Fruit fly (Drosophila melanogaster) whole organism, embryonic: Measurements from ENCODE around the gene Gr33a.

Experiments
- Asciz ChIP-seq: fragments of 200-800 bp; sonication (Bioruptor generic); optimal IDR thresholded peaks from 2 replicates; lab custom pipeline; 2017; ENCODE audit warnings: missing biosample characterization, mild to moderate bottlenecking, missing genetic modification characterization, missing genetic modification reagents
- B-H2 ChIP-seq: fragments of 200-800 bp; sonication (Bioruptor generic); optimal IDR thresholded peaks from 2 replicates; lab custom pipeline; 2018; ENCODE audit warnings: missing biosample characterization, mild to moderate bottlenecking, missing genetic modification characterization
- CG10147 ChIP-seq: fragments of 200-800 bp; sonication (Bioruptor generic); optimal IDR thresholded peaks from 2 replicates; lab custom pipeline; 2019; ENCODE audit warnings: missing biosample characterization, mild to moderate bottlenecking, missing genetic modification characterization, moderate library complexity
- CG11093 ChIP-seq: fragments of 200-800 bp; sonication (Bioruptor generic); IDR thresholded peaks from 3 replicates; pipeline ENCODE4 v1.3.6; 2022; ENCODE audit warnings: missing biosample characterization, missing genetic modification characterization
- CG12744 ChIP-seq: fragments of 200-800 bp; sonication (Bioruptor generic); optimal IDR thresholded peaks from 2 replicates; lab custom pipeline; 2016; ENCODE audit warnings: missing biosample characterization, missing genetic modification characterization
- CG13123 ChIP-seq: fragments of 200-800 bp; sonication (Bioruptor generic); optimal IDR thresholded peaks from 2 replicates; lab custom pipeline; 2016; ENCODE audit warnings: missing biosample characterization, missing genetic modification characterization
- CG13775 ChIP-seq: fragments of 200-800 bp; sonication (Bioruptor generic); optimal IDR thresholded peaks from 3 replicates; lab custom pipeline; 2017; ENCODE audit warnings: missing biosample characterization, mild to moderate bottlenecking, missing genetic modification characterization
- CG15601 ChIP-seq: fragments of 200-800 bp; sonication (Bioruptor generic); optimal IDR thresholded peaks from 3 replicates; lab custom pipeline; 2019; ENCODE audit warnings: missing biosample characterization, mild to moderate bottlenecking, missing genetic modification characterization, moderate library complexity
- CG16779 ChIP-seq: fragments of 200-800 bp; sonication (Bioruptor generic); IDR thresholded peaks from 2 replicates; pipeline ENCODE4 v1.3.6; 2022; ENCODE audit warnings: missing biosample characterization, missing genetic modification characterization
- CG16863 ChIP-seq: fragments of 200-800 bp; sonication (Bioruptor generic); optimal IDR thresholded peaks from 3 replicates; lab custom pipeline; 2016; ENCODE audit warnings: missing biosample characterization, missing genetic modification characterization
- CG17912 ChIP-seq: fragments of 200-800 bp; sonication (Bioruptor generic); optimal IDR thresholded peaks from 2 replicates; lab custom pipeline; 2018; ENCODE audit warnings: missing biosample characterization, mild to moderate bottlenecking, missing genetic modification characterization
- CG31365 ChIP-seq: fragments of 200-800 bp; sonication (Bioruptor generic); optimal IDR thresholded peaks from 2 replicates; lab custom pipeline; 2018; ENCODE audit warnings: missing biosample characterization, mild to moderate bottlenecking, missing genetic modification characterization
- CG33557 ChIP-seq: fragments of 200-800 bp; sonication (Bioruptor generic); optimal IDR thresholded peaks from 2 replicates; lab custom pipeline; 2019; ENCODE audit warnings: missing biosample characterization, mild to moderate bottlenecking, missing genetic modification characterization, moderate library complexity
- CG4617 ChIP-seq: fragments of 200-800 bp; sonication (Bioruptor generic); optimal IDR thresholded peaks from 3 replicates; lab custom pipeline; 2016; ENCODE audit warnings: missing biosample characterization, missing genetic modification characterization, borderline replicate concordance
- CG7987 ChIP-seq: fragments of 200-800 bp; sonication (Bioruptor generic); optimal IDR thresholded peaks from 2 replicates; lab custom pipeline; 2018; ENCODE audit warnings: missing biosample characterization, mild to moderate bottlenecking, missing genetic modification characterization, moderate library complexity
- CG8944 ChIP-seq: fragments of 200-800 bp; sonication (Bioruptor generic); optimal IDR thresholded peaks from 3 replicates; lab custom pipeline; 2016; ENCODE audit warnings: missing biosample characterization, missing genetic modification characterization
- CG9215 ChIP-seq: fragments of 200-800 bp; sonication (Bioruptor generic); IDR thresholded peaks from 2 replicates; pipeline ENCODE4 v1.3.6; 2022; ENCODE audit warnings: missing biosample characterization, missing genetic modification characterization
- ERR ChIP-seq: fragments of 200-800 bp; sonication (Bioruptor generic); optimal IDR thresholded peaks from 2 replicates; lab custom pipeline; 2016; ENCODE audit warnings: missing biosample characterization, missing genetic modification characterization
- H15 ChIP-seq: fragments of 200-800 bp; sonication (Bioruptor generic); IDR thresholded peaks from 3 replicates; pipeline ENCODE4 v1.3.6; 2022; ENCODE audit warnings: missing biosample characterization, missing genetic modification characterization
- HHEX ChIP-seq: fragments of 200-800 bp; sonication (Bioruptor generic); optimal IDR thresholded peaks from 3 replicates; lab custom pipeline; 2017; ENCODE audit warnings: missing biosample characterization, mild to moderate bottlenecking, missing genetic modification characterization, missing genetic modification reagents
- HLH4C ChIP-seq: fragments of 200-800 bp; sonication (Bioruptor generic); IDR thresholded peaks from 3 replicates; pipeline ENCODE4 v1.3.6; 2022; ENCODE audit warnings: missing biosample characterization, missing genetic modification characterization; ENCODE audit not compliant: partially characterized antibody
- Lim3 ChIP-seq: fragments of 200-800 bp; sonication (Bioruptor generic); IDR thresholded peaks from 2 replicates; pipeline ENCODE4 v1.3.6; 2022; ENCODE audit warnings: missing biosample characterization, missing genetic modification characterization
- Lpt ChIP-seq: fragments of >200 bp; optimal IDR thresholded peaks from 2 replicates; lab custom pipeline; 2018; ENCODE audit warnings: missing biosample characterization, missing genetic modification characterization
- NK7.1 ChIP-seq: fragments of 200-800 bp; sonication (Bioruptor generic); optimal IDR thresholded peaks from 3 replicates; lab custom pipeline; 2016; ENCODE audit warnings: missing biosample characterization, missing genetic modification characterization
- Nf-YC ChIP-seq: fragments of 200-800 bp; optimal IDR thresholded peaks from 3 replicates; lab custom pipeline; 2019; ENCODE audit warnings: missing biosample characterization, mild to moderate bottlenecking, missing genetic modification characterization, moderate library complexity
- Scr ChIP-seq: fragments of 200-800 bp; sonication (Bioruptor generic); IDR thresholded peaks from 2 replicates; pipeline ENCODE4 v1.3.6; 2022; ENCODE audit warnings: missing biosample characterization, missing genetic modification characterization; ENCODE audit not compliant: partially characterized antibody
- Sin3A ChIP-seq: fragments of >200 bp; optimal IDR thresholded peaks from 2 replicates; lab custom pipeline; 2018
- Sox102F ChIP-seq: fragments of 200-800 bp; sonication (Bioruptor generic); optimal IDR thresholded peaks from 2 replicates; lab custom pipeline; 2018; ENCODE audit warnings: missing biosample characterization, mild to moderate bottlenecking, missing genetic modification characterization, moderate library complexity
- Usf ChIP-seq: fragments of 200-800 bp; sonication (Bioruptor generic); optimal IDR thresholded peaks from 2 replicates; lab custom pipeline; 2017; ENCODE audit warnings: missing genotype, missing biosample characterization, missing genetic modification characterization
- Xrp1 ChIP-seq: fragments of 200-800 bp; sonication (Bioruptor generic); IDR thresholded peaks from 2 replicates; pipeline ENCODE4 v1.3.6; 2022; ENCODE audit warnings: missing biosample characterization, missing genetic modification characterization
- ash1 ChIP-seq: fragments of 200-800 bp; sonication (Bioruptor generic); optimal IDR thresholded peaks from 2 replicates; lab custom pipeline; 2018; ENCODE audit warnings: missing biosample characterization, mild to moderate bottlenecking, missing genetic modification characterization
- cad ChIP-seq: fragments of >200 bp; optimal IDR thresholded peaks from 2 replicates; lab custom pipeline; 2017; ENCODE audit warnings: missing biosample characterization, missing genetic modification characterization
- chn ChIP-seq: fragments of 200-800 bp; sonication (Bioruptor generic); optimal IDR thresholded peaks from 2 replicates; lab custom pipeline; 2016; ENCODE audit warnings: missing biosample characterization, missing genetic modification characterization
- ewg ChIP-seq: fragments of 200-800 bp; sonication (Bioruptor generic); optimal IDR thresholded peaks from 3 replicates; lab custom pipeline; 2017; ENCODE audit warnings: mild to moderate bottlenecking, missing biosample characterization, missing genetic modification reagents, missing genetic modification characterization
- fd3F ChIP-seq: fragments of 200-800 bp; sonication (Bioruptor generic); optimal IDR thresholded peaks from 2 replicates; lab custom pipeline; 2018; ENCODE audit warnings: missing biosample characterization, mild to moderate bottlenecking, missing genetic modification characterization, moderate library complexity
- fru ChIP-seq: fragments of >200 bp; optimal IDR thresholded peaks from 2 replicates; lab custom pipeline; 2017
- gsb-n ChIP-seq: fragments of 200-800 bp; sonication (Bioruptor generic); optimal IDR thresholded peaks from 3 replicates; lab custom pipeline; 2018; ENCODE audit warnings: missing biosample characterization, mild to moderate bottlenecking, missing genetic modification characterization
- hth ChIP-seq: fragments of >200 bp; optimal IDR thresholded peaks from 2 replicates; lab custom pipeline; 2017; ENCODE audit warnings: inconsistent platforms
- lola ChIP-seq, 3 experiments: fragments of >200 bp in 2 of 3; fragments of 200-800 bp in 1 of 3; sonication (Bioruptor generic) in 1 of 3; optimal IDR thresholded peaks; 2 replicates each; lab custom pipeline; 2017 to 2019; ENCODE audit warnings: missing biosample characterization in 3 of 3, missing genetic modification characterization in 3 of 3, mild to moderate bottlenecking in 1 of 3, moderate library complexity in 1 of 3
- lov ChIP-seq, 2 experiments: fragments of 200-800 bp in 1 of 2; fragments of >200 bp in 1 of 2; sonication (Bioruptor generic) in 1 of 2; IDR thresholded peaks in 1 of 2; optimal IDR thresholded peaks in 1 of 2; 2 replicates in 1 of 2; 3 replicates in 1 of 2; pipeline versions ENCODE4 v1.3.6 to Lab custom; 2017 to 2022; ENCODE audit warnings: missing biosample characterization in 1 of 2, missing genetic modification characterization in 1 of 2
- onecut ChIP-seq: fragments of 200-800 bp; sonication (Bioruptor generic); IDR thresholded peaks from 2 replicates; pipeline ENCODE4 v1.3.6; 2022; ENCODE audit warnings: missing biosample characterization, missing genetic modification characterization
- p53 ChIP-seq: fragments of 200-800 bp; sonication (Bioruptor generic); optimal IDR thresholded peaks from 2 replicates; lab custom pipeline; 2016; ENCODE audit warnings: missing biosample characterization, missing genetic modification characterization
- pfk ChIP-seq: fragments of 200-800 bp; sonication (Bioruptor generic); optimal IDR thresholded peaks from 2 replicates; lab custom pipeline; 2018; ENCODE audit warnings: missing biosample characterization, mild to moderate bottlenecking, missing genetic modification characterization, moderate library complexity
- psq ChIP-seq: fragments of 200-800 bp; sonication (Bioruptor generic); optimal IDR thresholded peaks from 2 replicates; lab custom pipeline; 2017; ENCODE audit warnings: missing biosample characterization, missing genetic modification characterization
- pum ChIP-seq: fragments of 200-800 bp; sonication (Bioruptor generic); optimal IDR thresholded peaks from 2 replicates; lab custom pipeline; 2016; ENCODE audit warnings: missing biosample characterization, missing genetic modification characterization
- scrt ChIP-seq: fragments of 200-800 bp; sonication (Bioruptor generic); optimal IDR thresholded peaks from 2 replicates; lab custom pipeline; 2018; ENCODE audit warnings: missing biosample characterization, mild to moderate bottlenecking, missing genetic modification characterization, moderate library complexity
- sens ChIP-seq: fragments of 200-800 bp; sonication (Bioruptor generic); peaks from one replicate; lab custom pipeline; 2016; ENCODE audit warnings: missing biosample characterization, missing genetic modification characterization
- shn ChIP-seq: fragments of 200-800 bp; sonication (Bioruptor generic); optimal IDR thresholded peaks from 3 replicates; lab custom pipeline; 2016; ENCODE audit warnings: missing biosample characterization, missing genetic modification characterization
- slbo ChIP-seq: fragments of 200-800 bp; sonication (Bioruptor generic); IDR thresholded peaks from 2 replicates; pipeline ENCODE4 v1.3.6; 2022; ENCODE audit warnings: missing biosample characterization, missing genetic modification characterization
- sna ChIP-seq: fragments of 200-800 bp; sonication (Bioruptor generic); IDR thresholded peaks from 2 replicates; pipeline ENCODE4 v1.3.6; 2022; ENCODE audit warnings: missing biosample characterization, missing genetic modification characterization; ENCODE audit not compliant: partially characterized antibody
- yki ChIP-seq: fragments of >200 bp; optimal IDR thresholded peaks from 3 replicates; lab custom pipeline; 2018

Gene Gr33a

DNA sequence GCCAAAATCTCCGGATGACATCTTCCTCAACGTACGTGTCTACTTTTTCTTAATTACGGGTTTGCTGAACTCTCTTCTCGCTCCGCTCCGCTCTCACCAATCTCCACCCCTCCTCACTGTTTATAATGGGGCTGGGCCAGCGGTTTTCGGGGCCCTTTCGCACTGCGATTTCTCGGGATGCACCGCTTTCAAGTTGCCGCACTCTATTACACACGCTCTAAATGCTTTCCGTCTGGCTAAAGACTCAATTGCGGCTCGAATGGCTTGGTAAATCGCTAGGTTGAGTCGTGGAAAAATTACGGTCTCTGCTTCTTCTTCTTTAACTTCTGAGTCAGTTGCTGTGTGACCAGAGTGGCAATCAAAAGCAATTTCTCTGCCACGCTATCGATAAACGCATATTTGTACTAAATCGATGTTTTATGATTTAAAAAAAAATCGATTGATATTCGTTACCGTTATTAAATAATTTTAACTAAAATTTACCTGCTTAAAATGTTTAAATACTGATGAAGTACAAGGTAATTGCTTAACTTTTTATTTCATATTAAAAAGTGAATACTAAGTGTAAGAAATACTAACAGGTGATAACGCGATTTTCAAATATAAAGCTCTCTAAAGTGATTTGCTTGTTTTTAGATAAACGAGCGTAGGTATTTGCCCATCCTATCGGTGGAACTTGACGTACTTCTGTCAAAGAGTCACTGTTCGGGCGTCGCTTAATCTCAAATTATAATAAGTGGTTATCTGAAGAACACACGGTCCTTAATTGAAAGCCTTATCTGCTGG lies 28.8 kb upstream of the Gr33a start, which contains the start of the genes Rab6 and Phae1 (continued):
- TF ChIP-seq CG4617 (GFP tag; lab: Kevin White, UChicago) = peak; percentile 95
- no peak for TF ChIP-seq chn
- TF ChIP-seq yki = no peak
- no peak for TF ChIP-seq Sox102F (GFP tag; lab: Kevin White, UChicago)
- no peak for TF ChIP-seq onecut (GFP tag; lab: Robert Waterston, UW)
- TF ChIP-seq lola (GFP tag; optimal IDR thresholded peaks at IDR 0.05; lab: Kevin White, UChicago) = no peak
- no peak for TF ChIP-seq HHEX (GFP tag; lab: Kevin White, UChicago)
- TF ChIP-seq slbo (GFP tag; lab: Robert Waterston, UW) = no peak
- TF ChIP-seq cad (GFP tag; lab: Kevin White, UChicago) = no peak
- TF ChIP-seq CG9215 (GFP tag; lab: Robert Waterston, UW) = no peak
- no peak for TF ChIP-seq ERR (GFP tag; lab: Kevin White, UChicago)
- no peak for TF ChIP-seq hth (lab: Kevin White, UChicago)
- TF ChIP-seq CG13123 (GFP tag; lab: Kevin White, UChicago) = no peak
- TF ChIP-seq Lpt (GFP tag; lab: Kevin White, UChicago) = no peak
- TF ChIP-seq CG12744 (GFP tag; lab: Kevin White, UChicago) = no peak
- TF ChIP-seq scrt (GFP tag; lab: Kevin White, UChicago) = no peak
- peak; percentile 40 for TF ChIP-seq Nf-YC (tag; lab: Kevin White, UChicago)
- no peak for TF ChIP-seq B-H2 (GFP tag; lab: Kevin White, UChicago)
- TF ChIP-seq CG8944 (GFP tag; lab: Kevin White, UChicago) = no peak
- peak; percentile 45 for TF ChIP-seq Sin3A (lab: Kevin White, UChicago)
- TF ChIP-seq HLH4C = peak; percentile 87
- TF ChIP-seq shn (GFP tag; lab: Kevin White, UChicago) = no peak
- TF ChIP-seq CG10147 (GFP tag; lab: Kevin White, UChicago) = peak; percentile 4
- no peak for TF ChIP-seq ash1 (GFP tag; lab: Kevin White, UChicago)
- TF ChIP-seq fd3F (GFP tag; lab: Kevin White, UChicago) = no peak
- no peak for TF ChIP-seq lov (optimal IDR thresholded peaks at IDR 0.05; lab: Kevin White, UChicago)
- TF ChIP-seq lov (GFP tag; IDR thresholded peaks at IDR 0.05; lab: Robert Waterston, UW) = no peak
- TF ChIP-seq Xrp1 (GFP tag; lab: Robert Waterston, UW) = no peak
- TF ChIP-seq CG33557 (GFP tag; lab: Kevin White, UChicago) = no peak
- no peak for TF ChIP-seq Asciz (GFP tag; lab: Kevin White, UChicago)
- no peak for TF ChIP-seq CG16779 (GFP tag; lab: Robert Waterston, UW)
- peak; percentile 84 for TF ChIP-seq Scr
- no peak for TF ChIP-seq NK7.1
- no peak for TF ChIP-seq CG7987 (GFP tag; lab: Kevin White, UChicago)
- no peak for TF ChIP-seq Lim3 (GFP tag; lab: Robert Waterston, UW)
- no peak for TF ChIP-seq ewg (GFP tag; lab: Kevin White, UChicago)
- no peak for TF ChIP-seq pum (GFP tag; lab: Kevin White, UChicago)
- peak; percentile 22 for TF ChIP-seq CG15601 (tag; lab: Kevin White, UChicago)
- peak; percentile 77 for TF ChIP-seq sna (GFP tag; lab: Robert Waterston, UW)
- TF ChIP-seq gsb-n (tag; lab: Kevin White, UChicago) = peak; percentile 40
- no peak for TF ChIP-seq CG13775 (GFP tag; lab: Kevin White, UChicago)
- TF ChIP-seq sens (GFP tag; lab: Kevin White, UChicago) = peak; percentile 29
- TF ChIP-seq psq = no peak
- no peak for TF ChIP-seq pfk (GFP tag; lab: Kevin White, UChicago)
- no peak for TF ChIP-seq CG17912 (GFP tag; lab: Kevin White, UChicago)
- TF ChIP-seq CG31365 (tag; lab: Kevin White, UChicago) = no peak
- TF ChIP-seq Usf (GFP tag; lab: Kevin White, UChicago) = no peak
- no peak for TF ChIP-seq CG16863 (GFP tag; lab: Kevin White, UChicago)
- TF ChIP-seq fru (lab: Kevin White, UChicago) = no peak
- TF ChIP-seq p53 (GFP tag; lab: Kevin White, UChicago) = no peak
- TF ChIP-seq CG11093 (GFP tag; lab: Robert Waterston, UW) = no peak
- TF ChIP-seq H15 (GFP tag; lab: Robert Waterston, UW) = no peak
